Fruit fly (Drosophila melanogaster): ENCODE data around the gene Dsk.

The Dsk gene

dm6 chr3R:4229137-4229764, 39.2 kb upstream of the Dsk start, which contains the start of gene DhpD (continued):
- TF ChIP-seq CG34376 (GFP tag; optimal IDR thresholded peaks at IDR 0.05) = peak; percentile 56
- no peak for TF ChIP-seq CG17568 (GFP tag; optimal IDR thresholded peaks at IDR 0.05)
- no peak for TF ChIP-seq trh (GFP tag; optimal IDR thresholded peaks at IDR 0.05)
- peak; percentile 74; the same call in 2 of the 3 replicates for TF ChIP-seq Opbp (GFP tag; IDR thresholded peaks at IDR 0.05; ENCODE audit: partially characterized antibody)
- TF ChIP-seq Dip3 (GFP tag; optimal IDR thresholded peaks at IDR 0.05) = peak; percentile 73
- TF ChIP-seq mam (GFP tag; optimal IDR thresholded peaks at IDR 0.05) = peak; percentile 55
- TF ChIP-seq nerfin-1 (tag; optimal IDR thresholded peaks at IDR 0.05) = no peak
- no peak for TF ChIP-seq CG15073 (GFP tag; optimal IDR thresholded peaks at IDR 0.05)
- TF ChIP-seq Dll (GFP tag; IDR thresholded peaks at IDR 0.05; ENCODE audit: partially characterized antibody) = no peak
- peak; percentile 75 for TF ChIP-seq Fer1 (GFP tag; optimal IDR thresholded peaks at IDR 0.05)
- TF ChIP-seq Dip2 (GFP tag; IDR thresholded peaks at IDR 0.05) = no peak
- TF ChIP-seq CG13123 (GFP tag; optimal IDR thresholded peaks at IDR 0.05) = peak; percentile 17
- TF ChIP-seq kni (GFP tag; optimal IDR thresholded peaks at IDR 0.05) = no peak
- peak; percentile 2 for TF ChIP-seq twi (tag; optimal IDR thresholded peaks at IDR 0.05)
- peak; percentile 77 for TF ChIP-seq Ptx1 (GFP tag; IDR thresholded peaks at IDR 0.05)
- TF ChIP-seq ATbp (GFP tag; optimal IDR thresholded peaks at IDR 0.05) = no peak
- TF ChIP-seq ro (GFP tag; IDR thresholded peaks at IDR 0.05) = no peak
- no peak for TF ChIP-seq cad (GFP tag; optimal IDR thresholded peaks at IDR 0.05)
- peak; percentile 6 for TF ChIP-seq org-1 (GFP tag; optimal IDR thresholded peaks at IDR 0.05)
- no peak for TF ChIP-seq CG4282 (GFP tag; optimal IDR thresholded peaks at IDR 0.05)
- TF ChIP-seq maf-S (GFP tag; optimal IDR thresholded peaks at IDR 0.05) = no peak
- peak; percentile 74 for TF ChIP-seq PHDP (tag; optimal IDR thresholded peaks at IDR 0.05)
- peak; percentile 49 for TF ChIP-seq ranshi (GFP tag; IDR thresholded peaks at IDR 0.05)
- peak; percentile 47 for TF ChIP-seq CG10979 (tag; optimal IDR thresholded peaks at IDR 0.05)
- peak; percentile 77 for TF ChIP-seq lmd (GFP tag; IDR thresholded peaks at IDR 0.05)
- TF ChIP-seq BEAF-32 (GFP tag; optimal IDR thresholded peaks at IDR 0.05) = peak; percentile 26
- peak; percentile 37 for TF ChIP-seq fu2 (GFP tag; optimal IDR thresholded peaks at IDR 0.05)
- TF ChIP-seq Lpt (GFP tag; optimal IDR thresholded peaks at IDR 0.05) = no peak
- no peak for TF ChIP-seq CG2129 (GFP tag; IDR thresholded peaks at IDR 0.05; ENCODE audit: partially characterized antibody)
- peak; percentile 93 for TF ChIP-seq NFAT (GFP tag; IDR thresholded peaks at IDR 0.05)
- TF ChIP-seq CG3995 (GFP tag; optimal IDR thresholded peaks at IDR 0.05) = peak; percentile 94
- no peak for TF ChIP-seq pb (GFP tag; optimal IDR thresholded peaks at IDR 0.05)
- peak; percentile 61; the same call in 2 of the 3 replicates for TF ChIP-seq ase (GFP tag; IDR thresholded peaks at IDR 0.05)
- TF ChIP-seq pfk (GFP tag; optimal IDR thresholded peaks at IDR 0.05) = peak; percentile 42
- peak; percentile 78 for TF ChIP-seq CG17361 (GFP tag; IDR thresholded peaks at IDR 0.05)
- no peak for TF ChIP-seq Poxn (GFP tag; IDR thresholded peaks at IDR 0.05)
- peak; percentile 53; the same call in 1 of the 3 replicates for TF ChIP-seq CG34422 (GFP tag; IDR thresholded peaks at IDR 0.05)
- peak; percentile 16 for TF ChIP-seq CG30431 (GFP tag; optimal IDR thresholded peaks at IDR 0.05)
- TF ChIP-seq gro (GFP tag; optimal IDR thresholded peaks at IDR 0.05) = peak; percentile 29
- TF ChIP-seq CG2678 (tag; optimal IDR thresholded peaks at IDR 0.05) = peak; percentile 87
- no peak for TF ChIP-seq h (optimal IDR thresholded peaks at IDR 0.05)
- TF ChIP-seq nom (GFP tag; optimal IDR thresholded peaks at IDR 0.05) = peak; percentile 65
- peak; percentile 48; the same call in 1 of the 2 replicates for TF ChIP-seq CG31224 (GFP tag; IDR thresholded peaks at IDR 0.05)
- TF ChIP-seq Abd-B (GFP tag; optimal IDR thresholded peaks at IDR 0.05) = no peak
- TF ChIP-seq CG3407 (GFP tag; optimal IDR thresholded peaks at IDR 0.05) = peak; percentile 42
- no peak for TF ChIP-seq kay (GFP tag; optimal IDR thresholded peaks at IDR 0.05)
- no peak for TF ChIP-seq tup (GFP tag; optimal IDR thresholded peaks at IDR 0.05)
- TF ChIP-seq chm (GFP tag; IDR thresholded peaks at IDR 0.05) = peak; percentile 30; the same call in 1 of the 2 replicates
- no peak for TF ChIP-seq fd102C (GFP tag; optimal IDR thresholded peaks at IDR 0.05)
- peak; percentile 66 for TF ChIP-seq CG14710 (tag; optimal IDR thresholded peaks at IDR 0.05)
- peak; percentile 48 for TF ChIP-seq Awh (GFP tag; IDR thresholded peaks at IDR 0.05)

All from whole organism, embryonic.